Fruit fly (Drosophila melanogaster): ENCODE data around the gene CG12480.
A peak's percentile ranks its signal among the peaks of the same experiment; 100 is the strongest.

CG12480 gene

DNA sequence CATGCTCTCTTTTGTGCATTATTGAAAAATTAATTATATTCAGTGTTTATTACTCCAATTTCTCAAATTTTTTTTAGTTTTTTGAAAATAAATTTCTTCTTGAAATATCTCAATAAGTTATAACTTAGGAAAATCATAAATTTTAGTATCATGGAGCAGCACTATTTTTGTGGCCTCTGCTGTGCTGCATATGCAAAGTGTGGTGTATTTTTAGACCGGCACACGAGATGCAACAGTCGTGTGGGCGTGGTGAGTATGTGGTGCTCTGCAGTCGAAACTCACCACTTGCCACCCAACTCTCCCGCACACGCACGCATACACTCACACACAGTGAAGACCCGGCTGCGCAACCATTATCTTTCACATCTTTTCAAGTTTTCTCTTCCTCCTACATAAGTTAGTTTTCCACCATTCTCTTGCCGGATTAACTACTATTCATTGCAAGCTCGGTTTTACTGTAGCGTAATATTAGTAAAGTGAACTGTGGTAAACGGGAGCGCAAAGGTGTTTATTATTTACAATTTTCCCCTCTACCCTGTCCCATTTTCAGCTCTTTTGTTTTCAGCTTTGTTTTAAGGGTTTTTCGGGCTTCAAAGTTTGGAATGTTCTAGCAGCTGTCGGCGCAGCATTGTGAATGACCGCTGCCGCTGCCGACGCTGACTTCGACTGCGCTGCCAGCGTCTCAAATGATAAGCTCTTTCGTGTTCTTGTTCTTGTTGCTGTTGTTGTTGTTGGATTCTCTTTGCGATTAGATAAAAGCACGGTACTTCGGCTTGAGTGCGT is 39.2 kb downstream of the CG12480 start (continued):
- TF ChIP-seq CG13894 (tag; optimal IDR thresholded peaks at IDR 0.05) (no peak), CG7987 (GFP tag; optimal IDR thresholded peaks at IDR 0.05) (no peak), lola (GFP tag; optimal IDR thresholded peaks at IDR 0.05) (peak in 1 of 3 experiments; percentile 64), Sox102F (GFP tag; optimal IDR thresholded peaks at IDR 0.05) (peak; percentile 62), CG3726 (GFP tag; IDR thresholded peaks at IDR 0.05) (no peak), hth (optimal IDR thresholded peaks at IDR 0.05) (no peak), ap (GFP tag; IDR thresholded peaks at IDR 0.05) (peak; percentile 58; the same call in 1 of the 2 replicates), prd (optimal IDR thresholded peaks at IDR 0.05) (no peak), prd (GFP tag; IDR thresholded peaks at IDR 0.05) (peak; percentile 17; the same call in 1 of the 3 replicates), Aef1 (GFP tag; IDR thresholded peaks at IDR 0.05) (no peak), Drgx (GFP tag; IDR thresholded peaks at IDR 0.05) (peak; percentile 77), zfh2 (GFP tag; optimal IDR thresholded peaks at IDR 0.05) (no peak), schlank (tag; optimal IDR thresholded peaks at IDR 0.05) (no peak), CG9437 (GFP tag; optimal IDR thresholded peaks at IDR 0.05) (peak; percentile 55), CG3281 (GFP tag; optimal IDR thresholded peaks at IDR 0.05) (peak; percentile 29), CG11695 (GFP tag; IDR thresholded peaks at IDR 0.05) (peak; percentile 69; the same call in 2 of the 3 replicates), peb (GFP tag; IDR thresholded peaks at IDR 0.05) (no peak), Tbp (GFP tag; optimal IDR thresholded peaks at IDR 0.05) (no peak), lov (optimal IDR thresholded peaks at IDR 0.05) (no peak), lov (GFP tag; IDR thresholded peaks at IDR 0.05) (0 out of 3 replicates have a peak, but pooled peaks have one; percentile 23), BtbVII (GFP tag; optimal IDR thresholded peaks at IDR 0.05) (peak; percentile 34), inv (GFP tag; IDR thresholded peaks at IDR 0.05; ENCODE audit: partially characterized antibody) (no peak), CG6683 (GFP tag; optimal IDR thresholded peaks at IDR 0.05) (peak; percentile 15), sisA (GFP tag; IDR thresholded peaks at IDR 0.05) (no peak; the same call in 1 of the 2 replicates), Mes4 (GFP tag; optimal IDR thresholded peaks at IDR 0.05) (peak; percentile 3), so (GFP tag; IDR thresholded peaks at IDR 0.05) (peak; percentile 42; the same call in 1 of the 3 replicates), grn (GFP tag; optimal IDR thresholded peaks at IDR 0.05) (peak; percentile 83), CG1024 (GFP tag; IDR thresholded peaks at IDR 0.05) (peak; percentile 55; the same call in 1 of the 2 replicates), tin (GFP tag; optimal IDR thresholded peaks at IDR 0.05) (peak; percentile 70), tio (GFP tag; optimal IDR thresholded peaks at IDR 0.05) (peak; percentile 1), cg (GFP tag; optimal IDR thresholded peaks at IDR 0.05) (peak; percentile 63), gt (GFP tag; IDR thresholded peaks at IDR 0.05) (no peak), CG14441 (GFP tag; IDR thresholded peaks at IDR 0.05) (peak; percentile 44; the same call in 1 of the 2 replicates), CG8924 (tag; optimal IDR thresholded peaks at IDR 0.05) (peak; percentile 46), ssp (GFP tag; IDR thresholded peaks at IDR 0.05) (0 out of 2 replicates have a peak, but pooled peaks have one; percentile 17), CG17385 (GFP tag; optimal IDR thresholded peaks at IDR 0.05) (peak; percentile 59), CG33213 (GFP tag; optimal IDR thresholded peaks at IDR 0.05) (no peak), Max (GFP tag; optimal IDR thresholded peaks at IDR 0.05) (peak; percentile 5), CG2120 (GFP tag; optimal IDR thresholded peaks at IDR 0.05) (peak; percentile 29), Ada2b (GFP tag; IDR thresholded peaks at IDR 0.05) (peak; percentile 47), hb (GFP tag; IDR thresholded peaks at IDR 0.05; ENCODE audit: partially characterized antibody) (no peak), crc (GFP tag; optimal IDR thresholded peaks at IDR 0.05) (peak; percentile 1), pnt (GFP tag; optimal IDR thresholded peaks at IDR 0.05) (peak; percentile 41), Opbp (GFP tag; IDR thresholded peaks at IDR 0.05; ENCODE audit: partially characterized antibody) (no peak), D19A (tag; optimal IDR thresholded peaks at IDR 0.05) (peak; percentile 72), NFAT (GFP tag; IDR thresholded peaks at IDR 0.05) (0 out of 2 replicates have a peak, but pooled peaks have one; percentile 9), CG14710 (tag; optimal IDR thresholded peaks at IDR 0.05) (peak; percentile 77), CG9817 (tag; optimal IDR thresholded peaks at IDR 0.05) (no peak), sug (tag; optimal IDR thresholded peaks at IDR 0.05) (no peak), CG10366 (GFP tag; IDR thresholded peaks at IDR 0.05) (peak; percentile 42; the same call in 1 of the 2 replicates)
